Fruit fly (Drosophila melanogaster): Measurements from ENCODE around the gene Hira.

The Hira gene

dm6 chrX:7703001-7703864 lies 18.7 kb upstream of the Hira start (continued):
- TF ChIP-seq Abd-B (GFP tag; optimal IDR thresholded peaks at IDR 0.05) (peak; percentile 93), zfh2 (GFP tag; optimal IDR thresholded peaks at IDR 0.05) (peak; percentile 53), sens-2 (GFP tag; IDR thresholded peaks at IDR 0.05) (peak; percentile 32; the same call in 1 of the 2 replicates), CG6175 (GFP tag; IDR thresholded peaks at IDR 0.05) (peak; percentile 59; the same call in 1 of the 3 replicates), chm (GFP tag; IDR thresholded peaks at IDR 0.05) (peak; percentile 67), trh (GFP tag; optimal IDR thresholded peaks at IDR 0.05) (peak; percentile 84), Adf1 (GFP tag; IDR thresholded peaks at IDR 0.05) (peak; percentile 87), grau (tag; optimal IDR thresholded peaks at IDR 0.05) (peak; percentile 98), CG7372 (GFP tag; IDR thresholded peaks at IDR 0.05) (peak; percentile 50), cwo (GFP tag; optimal IDR thresholded peaks at IDR 0.05) (peak; percentile 80), CG1233 (GFP tag; optimal IDR thresholded peaks at IDR 0.05) (peak; percentile 22), Gug (GFP tag; IDR thresholded peaks at IDR 0.05) (peak; percentile 51), CG33557 (GFP tag; optimal IDR thresholded peaks at IDR 0.05) (peak; percentile 24), HLHmδ (GFP tag; optimal IDR thresholded peaks at IDR 0.05) (peak; percentile 7), ase (GFP tag; IDR thresholded peaks at IDR 0.05) (peak; percentile 62), NFAT (GFP tag; IDR thresholded peaks at IDR 0.05) (peak; percentile 57), C15 (GFP tag; IDR thresholded peaks at IDR 0.05) (0 out of 3 replicates have a peak, but pooled peaks have one; percentile 19), CG17361 (GFP tag; IDR thresholded peaks at IDR 0.05) (peak; percentile 43; the same call in 1 of the 3 replicates), CG18599 (GFP tag; optimal IDR thresholded peaks at IDR 0.05) (peak; percentile 85), CG7987 (GFP tag; optimal IDR thresholded peaks at IDR 0.05) (peak; percentile 80), CG4730 (GFP tag; IDR thresholded peaks at IDR 0.05) (peak; percentile 37; the same call in 1 of the 2 replicates), Hr78 (GFP tag; optimal IDR thresholded peaks at IDR 0.05) (peak in 1 of 2 experiments; percentile 55), sima (GFP tag; optimal IDR thresholded peaks at IDR 0.05) (peak; percentile 22), unpg (GFP tag; optimal IDR thresholded peaks at IDR 0.05) (peak; percentile 58), CG6272 (GFP tag; IDR thresholded peaks at IDR 0.05) (peak; percentile 24; the same call in 1 of the 2 replicates), CG10147 (GFP tag; optimal IDR thresholded peaks at IDR 0.05) (peak; percentile 64), CG9609 (GFP tag; optimal IDR thresholded peaks at IDR 0.05) (peak; percentile 10), Sry-δ (GFP tag; optimal IDR thresholded peaks at IDR 0.05) (peak; percentile 3), CG15011 (GFP tag; optimal IDR thresholded peaks at IDR 0.05) (peak; percentile 66), tap (tag; optimal IDR thresholded peaks at IDR 0.05) (peak; percentile 63), Nf-YA (GFP tag; IDR thresholded peaks at IDR 0.05) (peak; percentile 67), CG12155 (GFP tag; optimal IDR thresholded peaks at IDR 0.05) (peak; percentile 31), CG6813 (GFP tag; optimal IDR thresholded peaks at IDR 0.05) (peak; percentile 59), CG11456 (GFP tag; IDR thresholded peaks at IDR 0.05) (peak; percentile 75), Fer2 (tag; optimal IDR thresholded peaks at IDR 0.05) (peak; percentile 22), MBD-R2 (GFP tag; IDR thresholded peaks at IDR 0.05) (peak; percentile 47; the same call in 1 of the 2 replicates), CG13424 (tag; optimal IDR thresholded peaks at IDR 0.05) (peak; percentile 70), CG16863 (GFP tag; optimal IDR thresholded peaks at IDR 0.05) (peak; percentile 16), klu (GFP tag; IDR thresholded peaks at IDR 0.05) (peak; percentile 45), gce (GFP tag; IDR thresholded peaks at IDR 0.05) (peak; percentile 63), CG4404 (GFP tag; IDR thresholded peaks at IDR 0.05) (peak; percentile 26; the same call in 1 of the 2 replicates), ERR (GFP tag; optimal IDR thresholded peaks at IDR 0.05) (peak; percentile 93), Taf1 (GFP tag; IDR thresholded peaks at IDR 0.05) (peak; percentile 65), gem (tag; optimal IDR thresholded peaks at IDR 0.05) (peak; percentile 47), ash1 (GFP tag; optimal IDR thresholded peaks at IDR 0.05) (peak; percentile 66), CG7556 (GFP tag; optimal IDR thresholded peaks at IDR 0.05) (peak; percentile 24), row (GFP tag; IDR thresholded peaks at IDR 0.05) (peak; percentile 91), Ets97D (GFP tag; optimal IDR thresholded peaks at IDR 0.05) (peak; percentile 79)
